Worm (Caenorhabditis elegans): ENCODE measurements around the gene M03A1.3.

- TF ChIP-seq dao-5 (tag; optimal IDR thresholded peaks at IDR 0.05) (no peak), him-1 (tag; optimal IDR thresholded peaks at IDR 0.05) (no peak)
Measured at ce11 chrII:4579920-4580474, 22.4 kb downstream of the M03A1.3 start.
